Fruit fly (Drosophila melanogaster) whole organism, embryonic: ENCODE measurements around the gene Atac2.
A peak's percentile ranks its signal among the peaks of the same experiment; 100 is the strongest.

Source experiments
- CG10959 ChIP-seq: fragments of 200-800 bp; sonication (Bioruptor generic); IDR thresholded peaks from 2 replicates; pipeline ENCODE4 v1.3.6; 2022; ENCODE audit warnings: missing biosample characterization, missing genetic modification characterization
- CG14050 ChIP-seq: fragments of 200-800 bp; sonication (Bioruptor generic); IDR thresholded peaks from 3 replicates; pipeline ENCODE4 v1.3.6; 2022; ENCODE audit warnings: missing biosample characterization, missing genetic modification characterization
- CG16779 ChIP-seq: fragments of 200-800 bp; sonication (Bioruptor generic); IDR thresholded peaks from 2 replicates; pipeline ENCODE4 v1.3.6; 2022; ENCODE audit warnings: missing biosample characterization, missing genetic modification characterization
- CG1792 ChIP-seq: fragments of 200-800 bp; sonication (Bioruptor generic); optimal IDR thresholded peaks from 2 replicates; lab custom pipeline; 2016; ENCODE audit warnings: missing biosample characterization, missing genetic modification characterization
- CG1832 ChIP-seq: fragments of 200-800 bp; sonication (Bioruptor generic); optimal IDR thresholded peaks from 2 replicates; lab custom pipeline; 2017; ENCODE audit warnings: missing biosample characterization, mild to moderate bottlenecking, missing genetic modification characterization, inconsistent platforms
- CG18764 ChIP-seq: fragments of 200-800 bp; sonication (Bioruptor generic); optimal IDR thresholded peaks from 3 replicates; lab custom pipeline; 2016; ENCODE audit warnings: missing biosample characterization, missing genetic modification characterization
- CG2120 ChIP-seq: fragments of 200-800 bp; sonication (Bioruptor generic); optimal IDR thresholded peaks from 3 replicates; lab custom pipeline; 2016; ENCODE audit warnings: missing biosample characterization, missing genetic modification characterization
- CG32767 ChIP-seq: fragments of 200-800 bp; sonication (Bioruptor generic); IDR thresholded peaks from 2 replicates; pipeline ENCODE4 v1.3.6; 2022; ENCODE audit warnings: missing biosample characterization, missing genetic modification characterization
- CG3726 ChIP-seq: fragments of 200-800 bp; sonication (Bioruptor generic); IDR thresholded peaks from 3 replicates; pipeline ENCODE4, ENCODE4 v1.3.6; 2022; ENCODE audit warnings: missing biosample characterization, missing genetic modification characterization
- CG4328 ChIP-seq: fragments of 200-800 bp; sonication (Bioruptor generic); optimal IDR thresholded peaks from 3 replicates; lab custom pipeline; 2017; ENCODE audit warnings: missing biosample characterization, missing genetic modification reagents, missing genetic modification characterization
- CG5245 ChIP-seq: fragments of 200-800 bp; sonication (Bioruptor generic); optimal IDR thresholded peaks from 3 replicates; lab custom pipeline; 2016; ENCODE audit warnings: missing biosample characterization, missing genetic modification characterization
- CG6175 ChIP-seq: fragments of 200-800 bp; sonication (Bioruptor generic); IDR thresholded peaks from 3 replicates; pipeline ENCODE4 v1.3.6; 2022; ENCODE audit warnings: missing biosample characterization, missing genetic modification characterization
- CG7357 ChIP-seq: fragments of 200-800 bp; sonication (Bioruptor generic); IDR thresholded peaks from 3 replicates; pipeline ENCODE4 v1.3.6; 2022; ENCODE audit warnings: missing biosample characterization, missing genetic modification characterization
- CG8281 ChIP-seq: fragments of 200-800 bp; sonication (Bioruptor generic); optimal IDR thresholded peaks from 2 replicates; lab custom pipeline; 2018; ENCODE audit warnings: missing biosample characterization, mild to moderate bottlenecking, missing genetic modification characterization, moderate library complexity
- CG9817 ChIP-seq: fragments of 200-800 bp; sonication (Bioruptor generic); optimal IDR thresholded peaks from 2 replicates; lab custom pipeline; 2018; ENCODE audit warnings: missing biosample characterization, mild to moderate bottlenecking, missing genetic modification characterization, moderate library complexity
- CTCF ChIP-seq: fragments of 200-800 bp; sonication (Bioruptor generic); optimal IDR thresholded peaks from 2 replicates; lab custom pipeline; 2017; ENCODE audit warnings: missing biosample characterization, mild to moderate bottlenecking, missing genetic modification characterization, moderate library complexity
- Camta ChIP-seq: fragments of 200-800 bp; sonication (Bioruptor generic); optimal IDR thresholded peaks from 2 replicates; lab custom pipeline; 2016; ENCODE audit warnings: missing biosample characterization, missing genetic modification characterization
- D19A ChIP-seq: fragments of 200-800 bp; optimal IDR thresholded peaks from 3 replicates; lab custom pipeline; 2019; ENCODE audit warnings: missing biosample characterization, mild to moderate bottlenecking, missing genetic modification characterization, moderate library complexity
- Doc3 ChIP-seq: fragments of 200-800 bp; sonication (Bioruptor generic); IDR thresholded peaks from 3 replicates; pipeline ENCODE4 v1.3.6; 2022; ENCODE audit warnings: missing biosample characterization, missing genetic modification characterization; ENCODE audit not compliant: partially characterized antibody
- ERR ChIP-seq: fragments of 200-800 bp; sonication (Bioruptor generic); optimal IDR thresholded peaks from 2 replicates; lab custom pipeline; 2016; ENCODE audit warnings: missing biosample characterization, missing genetic modification characterization
- Fer3 ChIP-seq: fragments of 200-800 bp; sonication (Bioruptor generic); optimal IDR thresholded peaks from 2 replicates; lab custom pipeline; 2018; ENCODE audit warnings: missing biosample characterization, mild to moderate bottlenecking, missing genetic modification characterization, moderate library complexity
- HLH54F ChIP-seq: fragments of 200-800 bp; sonication (Bioruptor generic); optimal IDR thresholded peaks from 3 replicates; lab custom pipeline; 2016; ENCODE audit warnings: missing biosample characterization, missing genetic modification characterization
- Hey ChIP-seq: fragments of 200-800 bp; sonication (Bioruptor generic); optimal IDR thresholded peaks from 3 replicates; lab custom pipeline; 2018; ENCODE audit warnings: missing biosample characterization, mild to moderate bottlenecking, missing genetic modification characterization
- Hr78 ChIP-seq, 2 experiments: fragments of 200-800 bp in 1 of 2; fragments of >200 bp in 1 of 2; sonication (Bioruptor generic) in 1 of 2; optimal IDR thresholded peaks; 2 replicates each; lab custom pipeline; 2017 to 2019; ENCODE audit warnings: missing biosample characterization in 2 of 2, missing genetic modification characterization in 2 of 2, mild to moderate bottlenecking in 1 of 2, moderate library complexity in 1 of 2
- Med ChIP-seq: fragments of 200-800 bp; sonication (Bioruptor generic); peaks from one replicate; lab custom pipeline; 2016; ENCODE audit warnings: missing biosample characterization, missing genetic modification characterization, mild to moderate bottlenecking, inconsistent platforms, moderate library complexity
- Mrtf ChIP-seq: fragments of 200-800 bp; sonication (Bioruptor generic); IDR thresholded peaks from 3 replicates; pipeline ENCODE4 v1.3.6; 2022; ENCODE audit warnings: missing biosample characterization, missing genetic modification characterization
- Poxn ChIP-seq: fragments of 200-800 bp; sonication (Bioruptor generic); IDR thresholded peaks from 2 replicates; pipeline ENCODE4 v1.3.6; 2022; ENCODE audit warnings: missing biosample characterization, missing genetic modification characterization
- Rfx ChIP-seq: fragments of 200-800 bp; sonication (Bioruptor generic); IDR thresholded peaks from 2 replicates; pipeline ENCODE4 v1.3.6; 2022; ENCODE audit warnings: missing biosample characterization, missing genetic modification characterization
- Sox100B ChIP-seq: fragments of 200-800 bp; sonication (Bioruptor generic); optimal IDR thresholded peaks from 3 replicates; lab custom pipeline; 2018; ENCODE audit warnings: missing biosample characterization, mild to moderate bottlenecking, missing genetic modification characterization
- Spps ChIP-seq: fragments of 200-800 bp; sonication (Bioruptor generic); optimal IDR thresholded peaks from 2 replicates; lab custom pipeline; 2018; ENCODE audit warnings: missing biosample characterization, mild to moderate bottlenecking, missing genetic modification characterization
- Stat92E ChIP-seq, 3 experiments: fragments of >200 bp in 2 of 3; fragments of 200-800 bp in 1 of 3; sonication (Bioruptor generic) in 1 of 3; optimal IDR thresholded peaks; 2 replicates each; lab custom pipeline; 2017 to 2019; ENCODE audit warnings: missing biosample characterization in 3 of 3, missing genetic modification characterization in 3 of 3, mild to moderate bottlenecking in 1 of 3, moderate library complexity in 1 of 3
- Trl ChIP-seq, 3 experiments: fragments of >200 bp in 2 of 3; fragments of 200-800 bp in 1 of 3; sonication (Bioruptor generic) in 1 of 3; optimal IDR thresholded peaks; 2 replicates in 1 of 3; 3 replicates in 2 of 3; lab custom pipeline; 2016 to 2017; ENCODE audit warnings: missing biosample characterization in 1 of 3, missing genetic modification characterization in 1 of 3
- bcd ChIP-seq: fragments of 200-800 bp; sonication (Bioruptor generic); optimal IDR thresholded peaks from 2 replicates; lab custom pipeline; 2017; ENCODE audit warnings: missing biosample characterization, mild to moderate bottlenecking, missing genetic modification characterization
- bigmax ChIP-seq: fragments of 200-800 bp; sonication (Bioruptor generic); optimal IDR thresholded peaks from 2 replicates; lab custom pipeline; 2018; ENCODE audit warnings: missing biosample characterization, mild to moderate bottlenecking, missing genetic modification characterization
- btn ChIP-seq: fragments of 200-800 bp; sonication (Bioruptor generic); optimal IDR thresholded peaks from 2 replicates; lab custom pipeline; 2016; ENCODE audit warnings: missing biosample characterization, missing genetic modification characterization
- cas ChIP-seq: fragments of 200-800 bp; sonication (Bioruptor generic); IDR thresholded peaks from 2 replicates; pipeline ENCODE4 v1.3.6; 2022; ENCODE audit warnings: missing biosample characterization, missing genetic modification characterization
- caup ChIP-seq: fragments of 200-800 bp; sonication (Bioruptor generic); optimal IDR thresholded peaks from 3 replicates; lab custom pipeline; 2017; ENCODE audit warnings: missing biosample characterization, mild to moderate bottlenecking, missing genetic modification characterization, moderate library complexity; ENCODE audit not compliant: severe bottlenecking
- crc ChIP-seq: fragments of 200-800 bp; sonication (Bioruptor generic); optimal IDR thresholded peaks from 2 replicates; lab custom pipeline; 2016; ENCODE audit warnings: missing biosample characterization, missing genetic modification characterization
- croc ChIP-seq: fragments of 200-800 bp; sonication (Bioruptor generic); conservative IDR thresholded peaks from 3 replicates; pipeline ENCODE4 v1.3.6; 2022; ENCODE audit warnings: missing biosample characterization, missing genetic modification characterization
- dmrt99B ChIP-seq: fragments of 200-800 bp; sonication (Bioruptor generic); optimal IDR thresholded peaks from 2 replicates; lab custom pipeline; 2018; ENCODE audit warnings: missing biosample characterization, mild to moderate bottlenecking, missing genetic modification characterization, moderate library complexity
- eve ChIP-seq, 2 experiments: fragments of >200 bp; optimal IDR thresholded peaks; 2 replicates each; lab custom pipeline; 2017; ENCODE audit warnings: missing biosample characterization in 2 of 2, missing genetic modification characterization in 2 of 2
- ewg ChIP-seq: fragments of 200-800 bp; sonication (Bioruptor generic); optimal IDR thresholded peaks from 3 replicates; lab custom pipeline; 2017; ENCODE audit warnings: mild to moderate bottlenecking, missing biosample characterization, missing genetic modification reagents, missing genetic modification characterization
- exex ChIP-seq: fragments of 200-800 bp; sonication (Bioruptor generic); optimal IDR thresholded peaks from 4 replicates; lab custom pipeline; 2018; ENCODE audit warnings: missing biosample characterization, mild to moderate bottlenecking, missing genetic modification characterization, moderate library complexity
- grau ChIP-seq: fragments of 200-800 bp; optimal IDR thresholded peaks from 3 replicates; lab custom pipeline; 2019; ENCODE audit warnings: missing biosample characterization, mild to moderate bottlenecking, missing genetic modification characterization, moderate library complexity
- inv ChIP-seq: fragments of 200-800 bp; sonication (Bioruptor generic); IDR thresholded peaks from 2 replicates; pipeline ENCODE4 v1.3.6; 2022; ENCODE audit warnings: missing biosample characterization, missing genetic modification characterization; ENCODE audit not compliant: partially characterized antibody
- lmd ChIP-seq: fragments of 200-800 bp; sonication (Bioruptor generic); IDR thresholded peaks from 2 replicates; pipeline ENCODE4 v1.3.6; 2022; ENCODE audit warnings: missing biosample characterization, missing genetic modification characterization
- pnt ChIP-seq: fragments of 200-800 bp; sonication (Bioruptor generic); optimal IDR thresholded peaks from 3 replicates; lab custom pipeline; 2016; ENCODE audit warnings: missing biosample characterization, missing genetic modification characterization
- slou ChIP-seq: fragments of 200-800 bp; sonication (Bioruptor generic); optimal IDR thresholded peaks from 3 replicates; lab custom pipeline; 2016; ENCODE audit warnings: missing biosample characterization, missing genetic modification characterization
- slp2 ChIP-seq: fragments of 200-800 bp; sonication (Bioruptor generic); optimal IDR thresholded peaks from 2 replicates; lab custom pipeline; 2016; ENCODE audit warnings: missing biosample characterization, missing genetic modification characterization
- sob ChIP-seq: fragments of 200-800 bp; sonication (Bioruptor generic); IDR thresholded peaks from 2 replicates; pipeline ENCODE4 v1.3.6; 2022; ENCODE audit warnings: missing biosample characterization, missing genetic modification characterization
- tup ChIP-seq: fragments of 200-800 bp; sonication (Bioruptor generic); optimal IDR thresholded peaks from 2 replicates; lab custom pipeline; 2016; ENCODE audit warnings: missing biosample characterization, mild to moderate bottlenecking, missing genetic modification characterization, moderate library complexity

Atac2 gene

DNA sequence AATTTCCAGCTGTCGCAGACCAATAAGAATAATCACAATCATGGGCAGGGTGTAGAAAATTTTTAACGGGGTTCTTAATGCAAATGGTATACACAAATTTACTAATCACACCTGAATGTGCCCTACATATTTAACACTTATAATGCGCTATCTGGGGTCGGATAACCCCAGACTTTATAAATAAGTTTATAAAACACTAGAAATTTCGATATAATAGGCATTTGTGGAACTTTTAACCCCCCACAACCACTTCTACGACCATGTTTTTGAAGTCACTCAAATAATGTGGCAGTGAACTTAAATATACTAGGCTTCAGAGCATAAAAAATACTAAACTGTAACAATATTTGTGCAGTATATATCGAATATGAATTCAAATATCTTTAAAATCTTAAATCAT, 7.1 kb downstream of the Atac2 start, which contains the start of gene CG10413 (continued):
- TF ChIP-seq CG16779 (GFP tag; lab: Robert Waterston, UW) (peak; percentile 95), CG1792 (peak; percentile 95), CG2120 (GFP tag; lab: Kevin White, UChicago) (peak; percentile 99), CG1832 (GFP tag; lab: Kevin White, UChicago) (no peak), lmd (GFP tag; lab: Robert Waterston, UW) (peak; percentile 99), D19A (tag; lab: Kevin White, UChicago) (peak; percentile 94), Sox100B (GFP tag; lab: Kevin White, UChicago) (peak; percentile 95), CG8281 (tag; lab: Kevin White, UChicago) (peak; percentile 93), caup (peak; percentile 97), Hey (peak; percentile 92), grau (peak; percentile 98), CTCF (peak; percentile 68), ERR (GFP tag; lab: Kevin White, UChicago) (peak; percentile 95), inv (GFP tag; lab: Robert Waterston, UW) (peak; percentile 33; the same call in 1 of the 2 replicates), Camta (peak; percentile 98), slp2 (GFP tag; lab: Kevin White, UChicago) (peak; percentile 96), Poxn (GFP tag; lab: Robert Waterston, UW) (peak; percentile 95), CG32767 (GFP tag; lab: Robert Waterston, UW) (peak; percentile 97), eve (GFP tag; optimal IDR thresholded peaks at IDR 0.05; lab: Kevin White, UChicago) (no peak), HLH54F (GFP tag; lab: Kevin White, UChicago) (peak; percentile 98), cas (GFP tag; lab: Robert Waterston, UW) (peak; percentile 94), Doc3 (GFP tag; lab: Robert Waterston, UW) (0 out of 3 replicates have a peak, but pooled peaks have one; percentile 23), Hr78 (GFP tag; optimal IDR thresholded peaks at IDR 0.05; lab: Kevin White, UChicago) (peak in 1 of 2 experiments; percentile 90), Med (GFP tag; lab: Kevin White, UChicago) (peak; percentile 100), CG3726 (GFP tag; lab: Robert Waterston, UW) (peak; percentile 93), exex (peak; percentile 88), CG18764 (GFP tag; lab: Kevin White, UChicago) (peak; percentile 96), Fer3 (tag; lab: Kevin White, UChicago) (peak; percentile 98), CG5245 (GFP tag; lab: Kevin White, UChicago) (peak; percentile 96), ewg (GFP tag; lab: Kevin White, UChicago) (peak; percentile 94), CG4328 (GFP tag; lab: Kevin White, UChicago) (peak; percentile 98), CG14050 (GFP tag; lab: Robert Waterston, UW) (peak; percentile 96), CG10959 (peak; percentile 87), pnt (GFP tag; lab: Kevin White, UChicago) (peak; percentile 97), tup (GFP tag; lab: Kevin White, UChicago) (peak; percentile 95), btn (peak; percentile 92), croc (peak; percentile 95), bcd (GFP tag; lab: Kevin White, UChicago) (peak; percentile 98), Stat92E (GFP tag; optimal IDR thresholded peaks at IDR 0.05; lab: Kevin White, UChicago) (peak in 1 of 3 experiments; percentile 95), slou (GFP tag; lab: Kevin White, UChicago) (peak; percentile 94), sob (GFP tag; lab: Robert Waterston, UW) (peak; percentile 98), crc (GFP tag; lab: Kevin White, UChicago) (peak; percentile 97), Mrtf (peak; percentile 98), Trl (optimal IDR thresholded peaks at IDR 0.05; lab: Kevin White, UChicago) (no peak), Trl (GFP tag; optimal IDR thresholded peaks at IDR 0.05; lab: Kevin White, UChicago) (peak; percentile 99), CG7357 (peak; percentile 94), CG6175 (GFP tag; lab: Robert Waterston, UW) (peak; percentile 96), Rfx (GFP tag; lab: Robert Waterston, UW) (peak; percentile 99), Spps (tag; lab: Kevin White, UChicago) (peak; percentile 95), CG9817 (peak; percentile 99), dmrt99B (tag; lab: Kevin White, UChicago) (peak; percentile 97), bigmax (GFP tag; lab: Kevin White, UChicago) (peak; percentile 73)
